Fruit fly (Drosophila melanogaster): ENCODE results near the gene Lcch3.

Gene Lcch3

DNA sequence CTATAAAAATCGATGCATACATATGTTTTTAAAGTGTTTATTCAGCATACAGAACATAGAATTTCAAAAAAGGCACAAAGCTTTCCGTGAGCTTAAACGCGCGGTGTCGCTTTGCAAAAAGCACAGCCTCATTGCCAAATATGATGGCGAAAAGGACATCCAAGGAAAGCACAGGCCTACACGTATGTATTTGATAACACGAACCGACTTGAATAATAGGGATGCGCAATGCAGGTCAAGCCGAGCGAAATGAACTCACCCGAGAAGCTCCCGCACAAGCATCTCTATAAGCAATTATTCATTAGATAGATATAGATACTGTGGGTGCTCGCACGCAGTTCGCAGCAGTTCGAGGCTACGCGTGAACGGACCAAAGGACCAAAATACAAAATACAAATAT is at the start of gene Lcch3:
Lcch3 (plus strand) TSS at position 301 of the 400 bp plus-strand sequence.
- TF ChIP-seq CG14711 (tag; optimal IDR thresholded peaks at IDR 0.05) = no peak
- TF ChIP-seq Hr96 (GFP tag; optimal IDR thresholded peaks at IDR 0.05) = no peak
- no peak for TF ChIP-seq CG5204 (GFP tag; optimal IDR thresholded peaks at IDR 0.05)
- no peak for TF ChIP-seq CG12768 (GFP tag; optimal IDR thresholded peaks at IDR 0.05)
- TF ChIP-seq bab1 (GFP tag; optimal IDR thresholded peaks at IDR 0.05) = no peak
- TF ChIP-seq Crg-1 (GFP tag; optimal IDR thresholded peaks at IDR 0.05) = no peak
- TF ChIP-seq cic (GFP tag; optimal IDR thresholded peaks at IDR 0.05) = no peak
- TF ChIP-seq ovo (GFP tag; optimal IDR thresholded peaks at IDR 0.05) = no peak
- no peak for TF ChIP-seq CG33017 (tag; optimal IDR thresholded peaks at IDR 0.05)
- no peak for TF ChIP-seq CG1620 (GFP tag; optimal IDR thresholded peaks at IDR 0.05)
- no peak for TF ChIP-seq toe (GFP tag; optimal IDR thresholded peaks at IDR 0.05)
- no peak for TF ChIP-seq Mnt (GFP tag; optimal IDR thresholded peaks at IDR 0.05)
- no peak for TF ChIP-seq CG11617 (GFP tag; optimal IDR thresholded peaks at IDR 0.05)
- no peak for TF ChIP-seq pad (GFP tag; optimal IDR thresholded peaks at IDR 0.05)
- TF ChIP-seq cnc (optimal IDR thresholded peaks at IDR 0.05) = no peak
- no peak for TF ChIP-seq CG7045 (GFP tag; optimal IDR thresholded peaks at IDR 0.05)
- TF ChIP-seq Clk (GFP tag; optimal IDR thresholded peaks at IDR 0.05) = no peak
- TF ChIP-seq kay (GFP tag; ENCODE audit: borderline replicate concordance) = no peak
- TF ChIP-seq CG7101 (tag; optimal IDR thresholded peaks at IDR 0.05) = no peak

DNA sequence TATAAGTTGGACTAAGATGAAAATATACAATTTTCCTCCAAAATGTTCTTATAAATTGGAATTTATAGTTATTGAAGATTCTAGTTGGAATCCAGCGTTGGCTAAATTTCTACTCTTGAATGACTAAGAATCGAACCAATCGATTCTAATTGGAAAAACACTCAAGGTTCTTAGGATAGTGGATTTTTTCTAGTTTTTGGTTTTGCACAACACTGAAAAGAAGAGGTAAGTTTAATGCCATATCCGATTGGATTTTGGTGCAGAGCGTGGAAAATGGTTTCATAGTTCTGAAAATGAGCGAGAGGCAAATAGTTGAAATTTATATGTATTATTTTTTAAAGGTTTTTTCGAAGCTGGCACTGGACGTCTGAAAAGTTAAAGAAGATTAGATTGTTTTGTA is 49.3 kb upstream of the Lcch3 start:
- TF ChIP-seq CG7045 (GFP tag; optimal IDR thresholded peaks at IDR 0.05) (no peak), bab1 (GFP tag; optimal IDR thresholded peaks at IDR 0.05) (no peak), Crg-1 (GFP tag; optimal IDR thresholded peaks at IDR 0.05) (no peak), CG33017 (tag; optimal IDR thresholded peaks at IDR 0.05) (no peak), Mnt (GFP tag; optimal IDR thresholded peaks at IDR 0.05) (no peak), CG5204 (GFP tag; optimal IDR thresholded peaks at IDR 0.05) (no peak), tj (GFP tag; optimal IDR thresholded peaks at IDR 0.05) (no peak), toe (GFP tag; optimal IDR thresholded peaks at IDR 0.05) (no peak), CG7101 (tag; optimal IDR thresholded peaks at IDR 0.05) (no peak), kay (GFP tag; ENCODE audit: borderline replicate concordance) (no peak), CG11617 (GFP tag; optimal IDR thresholded peaks at IDR 0.05) (no peak), pad (GFP tag; optimal IDR thresholded peaks at IDR 0.05) (no peak), ovo (GFP tag; optimal IDR thresholded peaks at IDR 0.05) (no peak), cnc (optimal IDR thresholded peaks at IDR 0.05) (no peak), cic (GFP tag; optimal IDR thresholded peaks at IDR 0.05) (no peak), Clk (GFP tag; optimal IDR thresholded peaks at IDR 0.05) (no peak), CG14711 (tag; optimal IDR thresholded peaks at IDR 0.05) (no peak), CG12768 (GFP tag; optimal IDR thresholded peaks at IDR 0.05) (no peak), Hr96 (GFP tag; optimal IDR thresholded peaks at IDR 0.05) (no peak), CG1620 (GFP tag; optimal IDR thresholded peaks at IDR 0.05) (no peak)

- TF ChIP-seq cnc (optimal IDR thresholded peaks at IDR 0.05) (no peak), CG1620 (GFP tag; optimal IDR thresholded peaks at IDR 0.05) (peak; percentile 42), bab1 (GFP tag; optimal IDR thresholded peaks at IDR 0.05) (peak; percentile 43), Clk (GFP tag; optimal IDR thresholded peaks at IDR 0.05) (no peak), Hr96 (GFP tag; optimal IDR thresholded peaks at IDR 0.05) (no peak), CG11617 (GFP tag; optimal IDR thresholded peaks at IDR 0.05) (peak; percentile 88), CG14711 (tag; optimal IDR thresholded peaks at IDR 0.05) (peak; percentile 58), Mnt (GFP tag; optimal IDR thresholded peaks at IDR 0.05) (peak; percentile 78), toe (GFP tag; optimal IDR thresholded peaks at IDR 0.05) (no peak), ovo (GFP tag; optimal IDR thresholded peaks at IDR 0.05) (no peak), pad (GFP tag; optimal IDR thresholded peaks at IDR 0.05) (peak; percentile 2), tj (GFP tag; optimal IDR thresholded peaks at IDR 0.05) (peak; percentile 74), kay (GFP tag; ENCODE audit: borderline replicate concordance) (peak; percentile 99), CG33017 (tag; optimal IDR thresholded peaks at IDR 0.05) (peak; percentile 63), Crg-1 (GFP tag; optimal IDR thresholded peaks at IDR 0.05) (peak; percentile 53), CG7101 (tag; optimal IDR thresholded peaks at IDR 0.05) (peak; percentile 67), cic (GFP tag; optimal IDR thresholded peaks at IDR 0.05) (peak; percentile 93), CG12768 (GFP tag; optimal IDR thresholded peaks at IDR 0.05) (peak; percentile 37)
Observed at dm6 chrX:15886411-15887246, 38.3 kb upstream of the Lcch3 start.

- TF ChIP-seq kay (GFP tag; ENCODE audit: borderline replicate concordance) (peak; percentile 26), CG33017 (tag; optimal IDR thresholded peaks at IDR 0.05) (no peak)
Observed at dm6 chrX:15887247-15887616, 37.7 kb upstream of the Lcch3 start, which contains the start of gene tay. Gene tay (minus strand): TSS chrX:15887311.

DNA sequence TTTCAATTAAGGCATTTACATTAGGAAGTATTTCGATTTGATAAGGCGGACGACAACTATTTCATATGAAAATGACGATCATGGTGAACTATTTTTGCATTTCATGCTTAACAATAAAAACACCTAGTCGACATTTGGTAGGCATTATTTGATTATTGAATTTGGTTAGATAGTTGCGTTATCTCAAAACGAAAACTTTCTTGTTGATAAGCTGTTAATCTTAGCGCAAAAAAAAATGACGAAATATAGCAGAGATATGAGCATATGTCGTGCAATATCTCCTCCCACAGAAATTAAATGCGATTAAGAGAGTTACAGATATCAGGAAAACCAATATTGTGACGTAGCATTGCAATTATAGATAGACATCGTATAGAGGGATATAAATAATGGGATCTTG is 36.1 kb upstream of the Lcch3 start:
- no peak for TF ChIP-seq pad (GFP tag; optimal IDR thresholded peaks at IDR 0.05)
- no peak for TF ChIP-seq CG14711 (tag; optimal IDR thresholded peaks at IDR 0.05)
- no peak for TF ChIP-seq cnc (optimal IDR thresholded peaks at IDR 0.05)
- TF ChIP-seq Hr96 (GFP tag; optimal IDR thresholded peaks at IDR 0.05) = no peak
- TF ChIP-seq CG7045 (GFP tag; optimal IDR thresholded peaks at IDR 0.05) = no peak
- no peak for TF ChIP-seq Mnt (GFP tag; optimal IDR thresholded peaks at IDR 0.05)
- TF ChIP-seq CG12768 (GFP tag; optimal IDR thresholded peaks at IDR 0.05) = no peak
- TF ChIP-seq kay (GFP tag; ENCODE audit: borderline replicate concordance) = no peak
- TF ChIP-seq toe (GFP tag; optimal IDR thresholded peaks at IDR 0.05) = no peak
- no peak for TF ChIP-seq CG5204 (GFP tag; optimal IDR thresholded peaks at IDR 0.05)
- TF ChIP-seq CG33017 (tag; optimal IDR thresholded peaks at IDR 0.05) = no peak
- no peak for TF ChIP-seq CG11617 (GFP tag; optimal IDR thresholded peaks at IDR 0.05)
- no peak for TF ChIP-seq ovo (GFP tag; optimal IDR thresholded peaks at IDR 0.05)
- TF ChIP-seq CG7101 (tag; optimal IDR thresholded peaks at IDR 0.05) = no peak
- TF ChIP-seq CG1620 (GFP tag; optimal IDR thresholded peaks at IDR 0.05) = no peak

All from whole organism, adult.